Fruit fly (Drosophila melanogaster) whole organism, embryonic: ENCODE data around the gene Syx8.
A peak's percentile ranks its signal among the peaks of the same experiment; 100 is the strongest.

Source experiments
- Adf1 ChIP-seq: fragments of 200-800 bp; sonication (Bioruptor generic); IDR thresholded peaks from 2 replicates; pipeline ENCODE4 v1.3.6; 2022; ENCODE audit warnings: missing biosample characterization, missing genetic modification characterization
- Atf3 ChIP-seq: fragments of 200-800 bp; sonication (Bioruptor generic); optimal IDR thresholded peaks from 3 replicates; lab custom pipeline; 2016; ENCODE audit warnings: missing biosample characterization, missing genetic modification characterization
- Bgb ChIP-seq: fragments of 200-800 bp; sonication (Bioruptor generic); IDR thresholded peaks from 2 replicates; pipeline ENCODE4 v1.3.6; 2022; ENCODE audit warnings: missing biosample characterization, missing genetic modification characterization; ENCODE audit not compliant: partially characterized antibody
- CG10267 ChIP-seq: fragments of 200-800 bp; sonication (Bioruptor generic); optimal IDR thresholded peaks from 2 replicates; lab custom pipeline; 2018; ENCODE audit warnings: missing biosample characterization, mild to moderate bottlenecking, missing genetic modification characterization, moderate library complexity
- CG13287 ChIP-seq: fragments of 200-800 bp; sonication (Bioruptor generic); IDR thresholded peaks from 2 replicates; pipeline ENCODE4 v1.3.6; 2022; ENCODE audit warnings: missing biosample characterization, missing genetic modification characterization; ENCODE audit not compliant: partially characterized antibody
- CG15514 ChIP-seq: fragments of 200-800 bp; sonication (Bioruptor generic); optimal IDR thresholded peaks from 3 replicates; lab custom pipeline; 2017; ENCODE audit warnings: missing biosample characterization, missing genetic modification characterization, mild to moderate bottlenecking, moderate library complexity, missing genetic modification reagents
- CG17829 ChIP-seq: fragments of 200-800 bp; optimal IDR thresholded peaks from 2 replicates; lab custom pipeline; 2019; ENCODE audit warnings: missing biosample characterization, mild to moderate bottlenecking, missing genetic modification characterization, moderate library complexity
- CG2129 ChIP-seq: fragments of 200-800 bp; sonication (Bioruptor generic); IDR thresholded peaks from 2 replicates; pipeline ENCODE4 v1.3.6; 2022; ENCODE audit warnings: missing biosample characterization, missing genetic modification characterization; ENCODE audit not compliant: partially characterized antibody
- CG2889 ChIP-seq: fragments of 200-800 bp; sonication (Bioruptor generic); IDR thresholded peaks from 3 replicates; pipeline ENCODE4 v1.3.6; 2022; ENCODE audit warnings: missing biosample characterization, missing genetic modification characterization
- CG32767 ChIP-seq: fragments of 200-800 bp; sonication (Bioruptor generic); IDR thresholded peaks from 2 replicates; pipeline ENCODE4 v1.3.6; 2022; ENCODE audit warnings: missing biosample characterization, missing genetic modification characterization
- CG34224 ChIP-seq: fragments of 200-800 bp; sonication (Bioruptor generic); IDR thresholded peaks from 3 replicates; pipeline ENCODE4 v1.3.6; 2022; ENCODE audit warnings: missing biosample characterization, missing genetic modification characterization; ENCODE audit not compliant: partially characterized antibody
- CG9797 ChIP-seq: fragments of 200-800 bp; sonication (Bioruptor generic); optimal IDR thresholded peaks from 3 replicates; lab custom pipeline; 2018; ENCODE audit warnings: missing biosample characterization, mild to moderate bottlenecking, missing genetic modification characterization
- CTCF ChIP-seq: fragments of 200-800 bp; sonication (Bioruptor generic); optimal IDR thresholded peaks from 2 replicates; lab custom pipeline; 2017; ENCODE audit warnings: missing biosample characterization, mild to moderate bottlenecking, missing genetic modification characterization, moderate library complexity
- Dp ChIP-seq: fragments of 200-800 bp; sonication (Bioruptor generic); optimal IDR thresholded peaks from 2 replicates; lab custom pipeline; 2018; ENCODE audit warnings: missing biosample characterization, mild to moderate bottlenecking, missing genetic modification characterization, moderate library complexity
- Elba2 ChIP-seq: fragments of 200-800 bp; sonication (Bioruptor generic); optimal IDR thresholded peaks from 3 replicates; lab custom pipeline; 2016; ENCODE audit warnings: missing biosample characterization, missing genetic modification characterization
- HLHmδ ChIP-seq: fragments of 200-800 bp; sonication (Bioruptor generic); optimal IDR thresholded peaks from 2 replicates; lab custom pipeline; 2018; ENCODE audit warnings: missing biosample characterization, mild to moderate bottlenecking, missing genetic modification characterization, moderate library complexity
- MBD-R2 ChIP-seq: fragments of 200-800 bp; sonication (Bioruptor generic); IDR thresholded peaks from 2 replicates; pipeline ENCODE4 v1.3.6; 2022; ENCODE audit warnings: missing biosample characterization, missing genetic modification characterization
- MESR4 ChIP-seq: fragments of 200-800 bp; sonication (Bioruptor generic); optimal IDR thresholded peaks from 2 replicates; lab custom pipeline; 2018; ENCODE audit warnings: missing biosample characterization, mild to moderate bottlenecking, missing genetic modification characterization, moderate library complexity
- Myb ChIP-seq: fragments of 200-800 bp; sonication (Bioruptor generic); optimal IDR thresholded peaks from 2 replicates; lab custom pipeline; 2016; ENCODE audit warnings: missing biosample characterization, missing genetic modification characterization
- Nf-YA ChIP-seq: fragments of 200-800 bp; sonication (Bioruptor generic); IDR thresholded peaks from 2 replicates; pipeline ENCODE4 v1.3.6; 2022; ENCODE audit warnings: missing biosample characterization, missing genetic modification characterization
- Opbp ChIP-seq: fragments of 200-800 bp; sonication (Bioruptor generic); IDR thresholded peaks from 3 replicates; pipeline ENCODE4 v1.3.6; 2022; ENCODE audit warnings: missing biosample characterization, missing genetic modification characterization; ENCODE audit not compliant: partially characterized antibody
- Scr ChIP-seq: fragments of 200-800 bp; sonication (Bioruptor generic); IDR thresholded peaks from 2 replicates; pipeline ENCODE4 v1.3.6; 2022; ENCODE audit warnings: missing biosample characterization, missing genetic modification characterization; ENCODE audit not compliant: partially characterized antibody
- Sry-δ ChIP-seq: fragments of 200-800 bp; sonication (Bioruptor generic); optimal IDR thresholded peaks from 2 replicates; lab custom pipeline; 2016; ENCODE audit warnings: missing biosample characterization, missing genetic modification characterization
- Stat92E ChIP-seq, 3 experiments: fragments of >200 bp in 2 of 3; fragments of 200-800 bp in 1 of 3; sonication (Bioruptor generic) in 1 of 3; optimal IDR thresholded peaks; 2 replicates each; lab custom pipeline; 2017 to 2019; ENCODE audit warnings: missing biosample characterization in 3 of 3, missing genetic modification characterization in 3 of 3, mild to moderate bottlenecking in 1 of 3, moderate library complexity in 1 of 3
- Trl ChIP-seq, 3 experiments: fragments of >200 bp in 2 of 3; fragments of 200-800 bp in 1 of 3; sonication (Bioruptor generic) in 1 of 3; optimal IDR thresholded peaks; 2 replicates in 1 of 3; 3 replicates in 2 of 3; lab custom pipeline; 2016 to 2017; ENCODE audit warnings: missing biosample characterization in 1 of 3, missing genetic modification characterization in 1 of 3
- YL-1 ChIP-seq: fragments of 200-800 bp; sonication (Bioruptor generic); optimal IDR thresholded peaks from 3 replicates; lab custom pipeline; 2017; ENCODE audit warnings: missing biosample characterization, mild to moderate bottlenecking, missing genetic modification characterization
- az2 ChIP-seq: fragments of 200-800 bp; sonication (Bioruptor generic); optimal IDR thresholded peaks from 3 replicates; lab custom pipeline; 2016; ENCODE audit warnings: missing biosample characterization, missing genetic modification characterization
- dm ChIP-seq: fragments of 200-800 bp; sonication (Bioruptor generic); optimal IDR thresholded peaks from 3 replicates; lab custom pipeline; 2016; ENCODE audit warnings: missing biosample characterization, missing genetic modification characterization
- gem ChIP-seq: fragments of 200-800 bp; sonication (Bioruptor generic); optimal IDR thresholded peaks from 2 replicates; lab custom pipeline; 2019; ENCODE audit warnings: missing biosample characterization, mild to moderate bottlenecking, missing genetic modification characterization, moderate library complexity
- gfzf ChIP-seq: fragments of 200-800 bp; sonication (Bioruptor generic); optimal IDR thresholded peaks from 2 replicates; lab custom pipeline; 2016; ENCODE audit warnings: missing biosample characterization, mild to moderate bottlenecking, missing genetic modification characterization, moderate library complexity
- inv ChIP-seq: fragments of 200-800 bp; sonication (Bioruptor generic); IDR thresholded peaks from 2 replicates; pipeline ENCODE4 v1.3.6; 2022; ENCODE audit warnings: missing biosample characterization, missing genetic modification characterization; ENCODE audit not compliant: partially characterized antibody
- phol ChIP-seq: fragments of 200-800 bp; sonication (Bioruptor generic); optimal IDR thresholded peaks from 3 replicates; lab custom pipeline; 2018; ENCODE audit warnings: missing biosample characterization, mild to moderate bottlenecking, missing genetic modification characterization, moderate library complexity
- sc ChIP-seq, 3 experiments: fragments of >200 bp in 2 of 3; fragments of 200-800 bp in 1 of 3; sonication (Bioruptor generic) in 1 of 3; optimal IDR thresholded peaks; 2 replicates in 2 of 3; 3 replicates in 1 of 3; lab custom pipeline; 2017; ENCODE audit warnings: mild to moderate bottlenecking in 1 of 3, missing biosample characterization in 1 of 3, missing genetic modification characterization in 1 of 3, missing genetic modification reagents in 1 of 3
- sens ChIP-seq: fragments of 200-800 bp; sonication (Bioruptor generic); peaks from one replicate; lab custom pipeline; 2016; ENCODE audit warnings: missing biosample characterization, missing genetic modification characterization
- slp2 ChIP-seq: fragments of 200-800 bp; sonication (Bioruptor generic); optimal IDR thresholded peaks from 2 replicates; lab custom pipeline; 2016; ENCODE audit warnings: missing biosample characterization, missing genetic modification characterization
- sqz ChIP-seq: fragments of 200-800 bp; sonication (Bioruptor generic); optimal IDR thresholded peaks from 3 replicates; lab custom pipeline; 2018; ENCODE audit warnings: missing biosample characterization, mild to moderate bottlenecking, missing genetic modification characterization
- tna ChIP-seq: fragments of 200-800 bp; sonication (Bioruptor generic); IDR thresholded peaks from 2 replicates; pipeline ENCODE4 v1.3.6; 2022; ENCODE audit warnings: missing biosample characterization, missing genetic modification characterization; ENCODE audit not compliant: partially characterized antibody
- tup ChIP-seq: fragments of 200-800 bp; sonication (Bioruptor generic); optimal IDR thresholded peaks from 2 replicates; lab custom pipeline; 2016; ENCODE audit warnings: missing biosample characterization, mild to moderate bottlenecking, missing genetic modification characterization, moderate library complexity
- zen ChIP-seq: fragments of 200-800 bp; sonication (Bioruptor generic); optimal IDR thresholded peaks from 3 replicates; lab custom pipeline; 2018; ENCODE audit warnings: missing biosample characterization, mild to moderate bottlenecking, missing genetic modification characterization, moderate library complexity

The Syx8 gene

dm6 chr3L:16590860-16591259 is 4.0 kb upstream of the Syx8 start, which contains the start of gene tra (continued):
- TF ChIP-seq Stat92E (GFP tag; optimal IDR thresholded peaks at IDR 0.05; lab: Kevin White, UChicago) = peak in 1 of 3 experiments; percentile 47
- TF ChIP-seq Scr (GFP tag; lab: Robert Waterston, UW) = peak; percentile 70
- TF ChIP-seq YL-1 (GFP tag; lab: Kevin White, UChicago) = peak; percentile 31
- TF ChIP-seq sens (GFP tag; lab: Kevin White, UChicago) = peak; percentile 72
- TF ChIP-seq MESR4 (GFP tag; lab: Kevin White, UChicago) = peak; percentile 82
- TF ChIP-seq CG15514 (GFP tag; lab: Kevin White, UChicago) = peak; percentile 42
- TF ChIP-seq Sry-δ (GFP tag; lab: Kevin White, UChicago) = peak; percentile 67
- TF ChIP-seq CTCF (GFP tag; lab: Kevin White, UChicago) = peak; percentile 12
- no peak for TF ChIP-seq sqz (GFP tag; lab: Kevin White, UChicago)
- TF ChIP-seq CG17829 = peak; percentile 26
- peak; percentile 45 for TF ChIP-seq CG10267 (tag; lab: Kevin White, UChicago)
- TF ChIP-seq Elba2 (GFP tag; lab: Kevin White, UChicago) = peak; percentile 73
- TF ChIP-seq tna = peak; percentile 50; the same call in 1 of the 2 replicates
- TF ChIP-seq Bgb (GFP tag; lab: Robert Waterston, UW) = peak; percentile 57
- peak; percentile 91 for TF ChIP-seq CG9797 (GFP tag; lab: Kevin White, UChicago)
- TF ChIP-seq Opbp (GFP tag; lab: Robert Waterston, UW) = peak; percentile 83
- peak; percentile 17 for TF ChIP-seq dm
- TF ChIP-seq slp2 (GFP tag; lab: Kevin White, UChicago) = no peak
- TF ChIP-seq Dp = peak; percentile 72
- TF ChIP-seq CG2129 (GFP tag; lab: Robert Waterston, UW) = peak; percentile 28; the same call in 1 of the 2 replicates
- no peak for TF ChIP-seq Atf3 (GFP tag; lab: Kevin White, UChicago)
- TF ChIP-seq phol (tag; lab: Kevin White, UChicago) = peak; percentile 73
- TF ChIP-seq MBD-R2 (GFP tag; lab: Robert Waterston, UW) = peak; percentile 59
- no peak for TF ChIP-seq CG2889 (GFP tag; lab: Robert Waterston, UW)
- TF ChIP-seq gem (tag; lab: Kevin White, UChicago) = no peak
- TF ChIP-seq zen (tag; lab: Kevin White, UChicago) = peak; percentile 27
- no peak for TF ChIP-seq Adf1
- peak; percentile 82 for TF ChIP-seq gfzf (GFP tag; lab: Kevin White, UChicago)
- peak; percentile 38; the same call in 1 of the 2 replicates for TF ChIP-seq inv
- no peak for TF ChIP-seq CG32767
- no peak for TF ChIP-seq Trl (optimal IDR thresholded peaks at IDR 0.05; lab: Kevin White, UChicago)
- no peak for TF ChIP-seq Trl (GFP tag; optimal IDR thresholded peaks at IDR 0.05; lab: Kevin White, UChicago)
- TF ChIP-seq HLHmδ (GFP tag; lab: Kevin White, UChicago) = peak; percentile 1
- no peak for TF ChIP-seq tup (GFP tag; lab: Kevin White, UChicago)
- TF ChIP-seq az2 = no peak
- TF ChIP-seq sc (optimal IDR thresholded peaks at IDR 0.05; lab: Kevin White, UChicago) = no peak
- no peak for TF ChIP-seq sc (GFP tag; optimal IDR thresholded peaks at IDR 0.05; lab: Kevin White, UChicago)
- TF ChIP-seq Myb (GFP tag; lab: Kevin White, UChicago) = peak; percentile 96
- peak; percentile 36; the same call in 1 of the 3 replicates for TF ChIP-seq CG34224 (GFP tag; lab: Robert Waterston, UW)
- peak; percentile 74 for TF ChIP-seq CG13287 (GFP tag; lab: Robert Waterston, UW)
- no peak for TF ChIP-seq Nf-YA (GFP tag; lab: Robert Waterston, UW)
